Worm (Caenorhabditis elegans): Measurements from ENCODE around the gene gln-6.

ce11 chrIV:9727217-9727616 is 13.5 kb downstream of the gln-6 start:
- TF ChIP-seq ceh-8 (GFP tag; optimal IDR thresholded peaks at IDR 0.05) = no peak
- TF ChIP-seq nhr-90 (tag; optimal IDR thresholded peaks at IDR 0.05; ENCODE audit: poor library complexity) = no peak
- no peak for TF ChIP-seq ets-5 (GFP tag; IDR thresholded peaks at IDR 0.05)
